Worm (Caenorhabditis elegans) whole organism, L4 larva: Measurements from ENCODE around the gene M18.3.

Source experiments
- F49E8.2 ChIP-seq: sonication (generic microtip); optimal IDR thresholded peaks from 2 replicates; lab custom pipeline; 2016; ENCODE audit warnings: missing compliant biosample characterization, mild to moderate bottlenecking, missing genetic modification characterization, borderline replicate concordance
- attf-4 ChIP-seq: sonication (generic microtip); optimal IDR thresholded peaks from 3 replicates; lab custom pipeline; 2017; ENCODE audit warnings: missing biosample characterization, missing genetic modification characterization
- ces-1 ChIP-seq: fragments of 150-350 bp; sonication (generic microtip); optimal IDR thresholded peaks from 4 replicates; lab custom pipeline; 2014; ENCODE audit warnings: missing biosample characterization, missing genetic modification reagents, missing genetic modification characterization
- lir-3 ChIP-seq: sonication (generic microtip); optimal IDR thresholded peaks from 2 replicates; lab custom pipeline; 2016; ENCODE audit warnings: mild to moderate bottlenecking, missing genetic modification characterization, missing compliant biosample characterization
- mxl-3 ChIP-seq: fragments of 200-800 bp; sonication (Bioruptor generic); optimal IDR thresholded peaks from 2 replicates; lab custom pipeline; 2018; ENCODE audit warnings: mild to moderate bottlenecking, missing genetic modification characterization, missing compliant biosample characterization
- nhr-28 ChIP-seq: fragments of 150-350 bp; optimal IDR thresholded peaks from 2 replicates; lab custom pipeline; 2014; ENCODE audit warnings: missing biosample characterization, missing genetic modification characterization
- pha-4 ChIP-seq, 2 experiments: fragments of 150-350 bp in 1 of 2; fragments of 200-800 bp in 1 of 2; sonication (Bioruptor generic) in 1 of 2; IDR thresholded peaks in 1 of 2; optimal IDR thresholded peaks in 1 of 2; 2 replicates each; pipeline versions ENCODE4 v1.3.6 to Lab custom; 2014 to 2022; ENCODE audit warnings: missing genetic modification characterization in 2 of 2, missing genetic modification reagents in 2 of 2, missing biosample characterization in 1 of 2, missing compliant biosample characterization in 1 of 2
- unc-62 ChIP-seq, 3 experiments: fragments of 150-350 bp in 1 of 3; sonication (generic microtip); optimal IDR thresholded peaks in 2 of 3; peaks in 1 of 3; 1 replicate in 1 of 3; 2 replicates in 2 of 3; lab custom pipeline; 2014 to 2017; ENCODE audit warnings: missing biosample characterization in 3 of 3, missing genetic modification characterization in 3 of 3, missing genetic modification reagents in 3 of 3, missing genotype in 1 of 3
- zip-11 ChIP-seq: fragments of 200-800 bp; sonication (Bioruptor generic); IDR thresholded peaks from 2 replicates; pipeline ENCODE4 v1.3.6; 2022; ENCODE audit warnings: missing genetic modification characterization, missing compliant biosample characterization
- ztf-11 ChIP-seq: fragments of 150-350 bp; optimal IDR thresholded peaks from 2 replicates; lab custom pipeline; 2014; ENCODE audit warnings: missing biosample characterization, missing genetic modification characterization

- no peak for TF ChIP-seq nhr-28
- no peak for TF ChIP-seq F49E8.2
- TF ChIP-seq unc-62 (GFP tag; optimal IDR thresholded peaks at IDR 0.05 in 1 of 2; lab: Kevin White, UChicago) = peak in 1 of 2 experiments; percentile 60
- no peak for TF ChIP-seq unc-62 (tag; optimal IDR thresholded peaks at IDR 0.05; lab: Kevin White, UChicago)
- TF ChIP-seq ces-1 (GFP tag; lab: Kevin White, UChicago) = no peak
- no peak for TF ChIP-seq attf-4 (tag; lab: Kevin White, UChicago)
- TF ChIP-seq pha-4 (GFP tag; IDR thresholded peaks at IDR 0.05; lab: Robert Waterston, UW) = no peak
- TF ChIP-seq pha-4 (tag; optimal IDR thresholded peaks at IDR 0.05; lab: Kevin White, UChicago) = no peak
- TF ChIP-seq mxl-3 = no peak
- TF ChIP-seq lir-3 = no peak
- TF ChIP-seq zip-11 (GFP tag; lab: Robert Waterston, UW) = no peak
- TF ChIP-seq ztf-11 (tag; lab: Kevin White, UChicago) = no peak
Measured at ce11 chrIV:12131308-12132072, 25.8 kb downstream of the M18.3 start.
